Fruit fly (Drosophila melanogaster) whole organism, embryonic: Measurements from ENCODE around the gene CG42835.

Experiments used
- Adf1 ChIP-seq: fragments of 200-800 bp; sonication (Bioruptor generic); IDR thresholded peaks from 2 replicates; pipeline ENCODE4 v1.3.6; 2022; ENCODE audit warnings: missing biosample characterization, missing genetic modification characterization
- CG11696 ChIP-seq: fragments of 200-800 bp; sonication (Bioruptor generic); IDR thresholded peaks from 2 replicates; pipeline ENCODE4 v1.3.6; 2022; ENCODE audit warnings: missing biosample characterization, missing genetic modification characterization
- CG13123 ChIP-seq: fragments of 200-800 bp; sonication (Bioruptor generic); optimal IDR thresholded peaks from 2 replicates; lab custom pipeline; 2016; ENCODE audit warnings: missing biosample characterization, missing genetic modification characterization
- CG13296 ChIP-seq: fragments of 200-800 bp; sonication (Bioruptor generic); optimal IDR thresholded peaks from 3 replicates; lab custom pipeline; 2018; ENCODE audit warnings: missing biosample characterization, mild to moderate bottlenecking, missing genetic modification characterization
- CG15601 ChIP-seq: fragments of 200-800 bp; sonication (Bioruptor generic); optimal IDR thresholded peaks from 3 replicates; lab custom pipeline; 2019; ENCODE audit warnings: missing biosample characterization, mild to moderate bottlenecking, missing genetic modification characterization, moderate library complexity
- CG16813 ChIP-seq: fragments of 200-800 bp; sonication (Bioruptor generic); IDR thresholded peaks from 3 replicates; pipeline ENCODE4 v1.3.6; 2022; ENCODE audit warnings: missing biosample characterization, missing genetic modification characterization; ENCODE audit not compliant: partially characterized antibody
- CG17568 ChIP-seq: fragments of 200-800 bp; sonication (Bioruptor generic); optimal IDR thresholded peaks from 2 replicates; lab custom pipeline; 2018; ENCODE audit warnings: missing biosample characterization, mild to moderate bottlenecking, missing genetic modification characterization, moderate library complexity
- CG17612 ChIP-seq: fragments of 200-800 bp; sonication (Bioruptor generic); IDR thresholded peaks from 2 replicates; pipeline ENCODE4 v1.3.6; 2022; ENCODE audit warnings: missing biosample characterization, missing genetic modification characterization
- CG2199 ChIP-seq: fragments of 200-800 bp; sonication (Bioruptor generic); IDR thresholded peaks from 3 replicates; pipeline ENCODE4 v1.3.6; 2022; ENCODE audit warnings: missing biosample characterization, missing genetic modification characterization
- CG2712 ChIP-seq: fragments of 200-800 bp; optimal IDR thresholded peaks from 3 replicates; lab custom pipeline; 2019; ENCODE audit warnings: missing biosample characterization, mild to moderate bottlenecking, missing genetic modification characterization, moderate library complexity
- CG2875 ChIP-seq: fragments of 200-800 bp; sonication (Bioruptor generic); optimal IDR thresholded peaks from 2 replicates; lab custom pipeline; 2017; ENCODE audit warnings: missing biosample characterization, mild to moderate bottlenecking, missing genetic modification characterization, missing genetic modification reagents
- CG32532 ChIP-seq: fragments of 200-800 bp; sonication (Bioruptor generic); IDR thresholded peaks from 2 replicates; pipeline ENCODE4 v1.3.6; 2022; ENCODE audit warnings: missing biosample characterization, missing genetic modification characterization
- CG32772 ChIP-seq: fragments of 200-800 bp; sonication (Bioruptor generic); IDR thresholded peaks from 2 replicates; pipeline ENCODE4 v1.3.6; 2022; ENCODE audit warnings: missing biosample characterization, missing genetic modification characterization
- CG3995 ChIP-seq: fragments of 200-800 bp; sonication (Bioruptor generic); optimal IDR thresholded peaks from 3 replicates; lab custom pipeline; 2016; ENCODE audit warnings: missing biosample characterization, missing genetic modification characterization
- CG8924 ChIP-seq: fragments of 200-800 bp; optimal IDR thresholded peaks from 3 replicates; lab custom pipeline; 2019; ENCODE audit warnings: missing biosample characterization, mild to moderate bottlenecking, missing genetic modification characterization, moderate library complexity
- CG9609 ChIP-seq: fragments of 200-800 bp; sonication (Bioruptor generic); optimal IDR thresholded peaks from 3 replicates; lab custom pipeline; 2016; ENCODE audit warnings: missing biosample characterization, missing genetic modification characterization
- CG9797 ChIP-seq: fragments of 200-800 bp; sonication (Bioruptor generic); optimal IDR thresholded peaks from 3 replicates; lab custom pipeline; 2018; ENCODE audit warnings: missing biosample characterization, mild to moderate bottlenecking, missing genetic modification characterization
- CG9817 ChIP-seq: fragments of 200-800 bp; sonication (Bioruptor generic); optimal IDR thresholded peaks from 2 replicates; lab custom pipeline; 2018; ENCODE audit warnings: missing biosample characterization, mild to moderate bottlenecking, missing genetic modification characterization, moderate library complexity
- CkIIα-i1 ChIP-seq: fragments of 200-800 bp; sonication (Bioruptor generic); IDR thresholded peaks from 2 replicates; pipeline ENCODE4 v1.3.6; 2022; ENCODE audit warnings: missing biosample characterization, missing genetic modification characterization
- Eip74EF ChIP-seq, 2 experiments: fragments of 200-800 bp in 1 of 2; fragments of >200 bp in 1 of 2; sonication (Bioruptor generic) in 1 of 2; optimal IDR thresholded peaks; 2 replicates each; lab custom pipeline; 2017 to 2019; ENCODE audit warnings: missing biosample characterization in 2 of 2, missing genetic modification characterization in 2 of 2, mild to moderate bottlenecking in 1 of 2, moderate library complexity in 1 of 2
- Ets65A ChIP-seq: fragments of 200-800 bp; sonication (Bioruptor generic); peaks from one replicate; lab custom pipeline; 2016; ENCODE audit warnings: missing biosample characterization, missing genetic modification characterization
- Fer2 ChIP-seq: fragments of 200-800 bp; sonication (Bioruptor generic); optimal IDR thresholded peaks from 2 replicates; lab custom pipeline; 2018; ENCODE audit warnings: missing biosample characterization, mild to moderate bottlenecking, missing genetic modification characterization, moderate library complexity
- Gsc ChIP-seq: fragments of 200-800 bp; sonication (Bioruptor generic); IDR thresholded peaks from 2 replicates; pipeline ENCODE4 v1.3.6; 2022; ENCODE audit warnings: missing biosample characterization, missing genetic modification characterization
- Hand ChIP-seq: fragments of 200-800 bp; sonication (Bioruptor generic); optimal IDR thresholded peaks from 2 replicates; lab custom pipeline; 2017; ENCODE audit warnings: mild to moderate bottlenecking, missing biosample characterization, missing genetic modification reagents, missing genetic modification characterization
- Hey ChIP-seq: fragments of 200-800 bp; sonication (Bioruptor generic); optimal IDR thresholded peaks from 3 replicates; lab custom pipeline; 2018; ENCODE audit warnings: missing biosample characterization, mild to moderate bottlenecking, missing genetic modification characterization
- Hmr ChIP-seq: fragments of 200-800 bp; sonication (Bioruptor generic); optimal IDR thresholded peaks from 3 replicates; lab custom pipeline; 2017; ENCODE audit warnings: mild to moderate bottlenecking, missing biosample characterization, missing genetic modification reagents, missing genetic modification characterization
- MTF-1 ChIP-seq: fragments of 200-800 bp; sonication (Bioruptor generic); optimal IDR thresholded peaks from 2 replicates; lab custom pipeline; 2018; ENCODE audit warnings: missing biosample characterization, mild to moderate bottlenecking, missing genetic modification characterization, borderline replicate concordance
- Med ChIP-seq: fragments of 200-800 bp; sonication (Bioruptor generic); peaks from one replicate; lab custom pipeline; 2016; ENCODE audit warnings: missing biosample characterization, missing genetic modification characterization, mild to moderate bottlenecking, inconsistent platforms, moderate library complexity
- Meics ChIP-seq: fragments of 200-800 bp; sonication (Bioruptor generic); optimal IDR thresholded peaks from 2 replicates; lab custom pipeline; 2017; ENCODE audit warnings: missing biosample characterization, mild to moderate bottlenecking, missing genetic modification characterization
- Side ChIP-seq: fragments of 200-800 bp; sonication (Bioruptor generic); optimal IDR thresholded peaks from 2 replicates; lab custom pipeline; 2016; ENCODE audit warnings: missing biosample characterization, missing genetic modification characterization
- Sry-δ ChIP-seq: fragments of 200-800 bp; sonication (Bioruptor generic); optimal IDR thresholded peaks from 2 replicates; lab custom pipeline; 2016; ENCODE audit warnings: missing biosample characterization, missing genetic modification characterization
- bab2 ChIP-seq: fragments of 200-800 bp; sonication (Bioruptor generic); optimal IDR thresholded peaks from 2 replicates; lab custom pipeline; 2016; ENCODE audit warnings: missing biosample characterization, missing genetic modification characterization
- ci ChIP-seq: fragments of 200-800 bp; sonication (Bioruptor generic); IDR thresholded peaks from 3 replicates; pipeline ENCODE4 v1.3.6; 2022; ENCODE audit warnings: missing biosample characterization, missing genetic modification characterization
- dysf ChIP-seq: fragments of 200-800 bp; sonication (Bioruptor generic); IDR thresholded peaks from 3 replicates; pipeline ENCODE4 v1.3.6; 2022; ENCODE audit warnings: missing biosample characterization, missing genetic modification characterization
- eve ChIP-seq, 2 experiments: fragments of >200 bp; optimal IDR thresholded peaks; 2 replicates each; lab custom pipeline; 2017; ENCODE audit warnings: missing biosample characterization in 2 of 2, missing genetic modification characterization in 2 of 2
- gcm ChIP-seq: fragments of 200-800 bp; sonication (Bioruptor generic); optimal IDR thresholded peaks from 2 replicates; lab custom pipeline; 2019; ENCODE audit warnings: missing biosample characterization, mild to moderate bottlenecking, missing genetic modification characterization, moderate library complexity
- gem ChIP-seq: fragments of 200-800 bp; sonication (Bioruptor generic); optimal IDR thresholded peaks from 2 replicates; lab custom pipeline; 2019; ENCODE audit warnings: missing biosample characterization, mild to moderate bottlenecking, missing genetic modification characterization, moderate library complexity
- her ChIP-seq: fragments of 200-800 bp; sonication (Bioruptor generic); optimal IDR thresholded peaks from 2 replicates; lab custom pipeline; 2016; ENCODE audit warnings: missing biosample characterization, missing genetic modification characterization
- klu ChIP-seq: fragments of 200-800 bp; sonication (Bioruptor generic); IDR thresholded peaks from 2 replicates; pipeline ENCODE4 v1.3.6; 2022; ENCODE audit warnings: missing biosample characterization, missing genetic modification characterization
- lmd ChIP-seq: fragments of 200-800 bp; sonication (Bioruptor generic); IDR thresholded peaks from 2 replicates; pipeline ENCODE4 v1.3.6; 2022; ENCODE audit warnings: missing biosample characterization, missing genetic modification characterization
- odd ChIP-seq: fragments of 200-800 bp; sonication (Bioruptor generic); optimal IDR thresholded peaks from 2 replicates; lab custom pipeline; 2017; ENCODE audit warnings: missing biosample characterization, mild to moderate bottlenecking, missing genetic modification characterization
- onecut ChIP-seq: fragments of 200-800 bp; sonication (Bioruptor generic); IDR thresholded peaks from 2 replicates; pipeline ENCODE4 v1.3.6; 2022; ENCODE audit warnings: missing biosample characterization, missing genetic modification characterization
- pros ChIP-seq: fragments of 200-800 bp; sonication (Bioruptor generic); optimal IDR thresholded peaks from 3 replicates; lab custom pipeline; 2019; ENCODE audit warnings: missing biosample characterization, mild to moderate bottlenecking, missing genetic modification characterization, moderate library complexity
- pum ChIP-seq: fragments of 200-800 bp; sonication (Bioruptor generic); optimal IDR thresholded peaks from 2 replicates; lab custom pipeline; 2016; ENCODE audit warnings: missing biosample characterization, missing genetic modification characterization
- shn ChIP-seq: fragments of 200-800 bp; sonication (Bioruptor generic); optimal IDR thresholded peaks from 3 replicates; lab custom pipeline; 2016; ENCODE audit warnings: missing biosample characterization, missing genetic modification characterization
- slbo ChIP-seq: fragments of 200-800 bp; sonication (Bioruptor generic); IDR thresholded peaks from 2 replicates; pipeline ENCODE4 v1.3.6; 2022; ENCODE audit warnings: missing biosample characterization, missing genetic modification characterization
- sr ChIP-seq: fragments of 200-800 bp; sonication (Bioruptor generic); IDR thresholded peaks from 3 replicates; pipeline ENCODE4 v1.3.6; 2022; ENCODE audit warnings: missing biosample characterization, missing genetic modification characterization
- tin ChIP-seq: fragments of 200-800 bp; sonication (Bioruptor generic); optimal IDR thresholded peaks from 3 replicates; lab custom pipeline; 2016; ENCODE audit warnings: missing biosample characterization, missing genetic modification characterization
- tio ChIP-seq: fragments of 200-800 bp; sonication (Bioruptor generic); optimal IDR thresholded peaks from 2 replicates; lab custom pipeline; 2017; ENCODE audit warnings: missing biosample characterization, missing genetic modification characterization, inconsistent platforms
- wor ChIP-seq: fragments of 200-800 bp; sonication (Bioruptor generic); IDR thresholded peaks from 2 replicates; pipeline ENCODE4 v1.3.6; 2022; ENCODE audit warnings: missing biosample characterization, missing genetic modification characterization

Gene CG42835

dm6 chr3R:17385329-17386019 lies 35.0 kb upstream of the CG42835 start (continued):
- peak; percentile 96 for TF ChIP-seq Med (GFP tag; lab: Kevin White, UChicago)
- TF ChIP-seq pum (GFP tag; lab: Kevin White, UChicago) = peak; percentile 70
- no peak for TF ChIP-seq wor
- TF ChIP-seq Adf1 = peak; percentile 42; the same call in 1 of the 2 replicates
- peak; percentile 53 for TF ChIP-seq bab2 (GFP tag; lab: Kevin White, UChicago)
- TF ChIP-seq shn = peak; percentile 22
- no peak for TF ChIP-seq Hey (tag; lab: Kevin White, UChicago)
- TF ChIP-seq CG32772 (GFP tag; lab: Robert Waterston, UW) = peak; percentile 71
- 0 out of 2 replicates have a peak, but pooled peaks have one; percentile 39 for TF ChIP-seq CG11696
- TF ChIP-seq CG32532 (GFP tag; lab: Robert Waterston, UW) = peak; percentile 63
- peak; percentile 33 for TF ChIP-seq CG8924 (tag; lab: Kevin White, UChicago)
- peak; percentile 38 for TF ChIP-seq CG9817 (tag; lab: Kevin White, UChicago)
- no peak for TF ChIP-seq klu (GFP tag; lab: Robert Waterston, UW)
- TF ChIP-seq Hmr (GFP tag; lab: Kevin White, UChicago) = peak; percentile 83
- TF ChIP-seq CG15601 = peak; percentile 51
- TF ChIP-seq MTF-1 (GFP tag; lab: Kevin White, UChicago) = no peak
- peak; percentile 79 for TF ChIP-seq dysf (GFP tag; lab: Robert Waterston, UW)
- peak; percentile 55 for TF ChIP-seq her (GFP tag; lab: Kevin White, UChicago)
- peak; percentile 98 for TF ChIP-seq Ets65A (GFP tag; lab: Kevin White, UChicago)
- peak; percentile 85 for TF ChIP-seq ci (GFP tag; lab: Robert Waterston, UW)
- no peak for TF ChIP-seq gcm (GFP tag; lab: Kevin White, UChicago)
- TF ChIP-seq gem (tag; lab: Kevin White, UChicago) = peak; percentile 68
- TF ChIP-seq CG2875 (GFP tag; lab: Kevin White, UChicago) = peak; percentile 34
- TF ChIP-seq CkIIα-i1 = no peak
- TF ChIP-seq Gsc (GFP tag; lab: Robert Waterston, UW) = no peak
- TF ChIP-seq CG3995 (GFP tag; lab: Kevin White, UChicago) = peak; percentile 47
- TF ChIP-seq onecut (GFP tag; lab: Robert Waterston, UW) = no peak
- peak; percentile 66 for TF ChIP-seq Sry-δ (GFP tag; lab: Kevin White, UChicago)
- no peak for TF ChIP-seq CG13123 (GFP tag; lab: Kevin White, UChicago)
- TF ChIP-seq CG13296 (GFP tag; lab: Kevin White, UChicago) = peak; percentile 50
- no peak; the same call in 1 of the 2 replicates for TF ChIP-seq CG17612 (GFP tag; lab: Robert Waterston, UW)
- TF ChIP-seq sr = peak; percentile 50; the same call in 1 of the 3 replicates
- peak in 1 of 2 experiments; percentile 56 for TF ChIP-seq Eip74EF (GFP tag; optimal IDR thresholded peaks at IDR 0.05; lab: Kevin White, UChicago)
- TF ChIP-seq CG17568 (GFP tag; lab: Kevin White, UChicago) = no peak
- TF ChIP-seq CG2199 (GFP tag; lab: Robert Waterston, UW) = 0 out of 3 replicates have a peak, but pooled peaks have one; percentile 27
- peak; percentile 17 for TF ChIP-seq Hand (GFP tag; lab: Kevin White, UChicago)
- peak in 1 of 2 experiments; percentile 87 for TF ChIP-seq eve (GFP tag; optimal IDR thresholded peaks at IDR 0.05; lab: Kevin White, UChicago)
- peak; percentile 65 for TF ChIP-seq Side (GFP tag; lab: Kevin White, UChicago)
- peak; percentile 3 for TF ChIP-seq Fer2
- TF ChIP-seq CG2712 = peak; percentile 67
- peak; percentile 56 for TF ChIP-seq odd (GFP tag; lab: Kevin White, UChicago)
- peak; percentile 8; the same call in 1 of the 3 replicates for TF ChIP-seq CG16813 (GFP tag; lab: Robert Waterston, UW)
- no peak for TF ChIP-seq pros (GFP tag; lab: Kevin White, UChicago)
- peak; percentile 51 for TF ChIP-seq tio (GFP tag; lab: Kevin White, UChicago)
- TF ChIP-seq CG9609 (GFP tag; lab: Kevin White, UChicago) = peak; percentile 74
- TF ChIP-seq Meics (GFP tag; lab: Kevin White, UChicago) = peak; percentile 68
- peak; percentile 93 for TF ChIP-seq CG9797 (GFP tag; lab: Kevin White, UChicago)
- peak; percentile 69 for TF ChIP-seq tin (GFP tag; lab: Kevin White, UChicago)
- TF ChIP-seq lmd (GFP tag; lab: Robert Waterston, UW) = peak; percentile 64; the same call in 1 of the 2 replicates
- peak; percentile 58 for TF ChIP-seq slbo (GFP tag; lab: Robert Waterston, UW)
